Worm (Caenorhabditis elegans): Measurements from ENCODE around the gene C03B1.3.

- TF ChIP-seq him-1 (tag; optimal IDR thresholded peaks at IDR 0.05) (no peak), dao-5 (tag; optimal IDR thresholded peaks at IDR 0.05) (no peak), W03F9.2 (tag; optimal IDR thresholded peaks at IDR 0.05) (no peak)
These were observed 18.8 kb upstream of the C03B1.3 start, which contains the start of gene C03B1.9 for ce11 chrX:6347013-6347412.

Measured in whole organism, L4/young adult.